Worm (Caenorhabditis elegans) whole organism, midembryonic: ENCODE data around the gene Y59E9AL.4.

Experiments
- cog-1 ChIP-seq: sonication (generic microtip); optimal IDR thresholded peaks from 2 replicates; lab custom pipeline; 2016; ENCODE audit warnings: missing genetic modification characterization, missing compliant biosample characterization
- flt-1 ChIP-seq: fragments of 200-800 bp; sonication (Bioruptor generic); IDR thresholded peaks from 2 replicates; pipeline ENCODE4 v1.3.6; 2022; ENCODE audit warnings: missing genetic modification characterization, missing compliant biosample characterization
- klf-2 ChIP-seq: fragments of 200-800 bp; sonication (Bioruptor generic); conservative IDR thresholded peaks from 2 replicates; pipeline ENCODE4 v1.3.6; 2022; ENCODE audit warnings: missing genetic modification reagents, missing genetic modification characterization, missing compliant biosample characterization
- tab-1 ChIP-seq: fragments of 200-800 bp; sonication (Bioruptor generic); IDR thresholded peaks from 2 replicates; pipeline ENCODE4 v1.3.6; 2022; ENCODE audit warnings: missing genetic modification characterization, missing compliant biosample characterization
- ztf-23 ChIP-seq: fragments of 200-800 bp; sonication (Bioruptor generic); IDR thresholded peaks from 2 replicates; pipeline ENCODE4 v1.3.6; 2022; ENCODE audit warnings: missing genetic modification reagents, missing genetic modification characterization, missing compliant biosample characterization

- TF ChIP-seq ztf-23 (GFP tag; lab: Robert Waterston, UW) (no peak), flt-1 (no peak), klf-2 (GFP tag; lab: Robert Waterston, UW) (no peak), cog-1 (tag; lab: Kevin White, UChicago) (no peak), tab-1 (GFP tag; lab: Robert Waterston, UW) (no peak)
These were observed 9.2 kb upstream of the Y59E9AL.4 start, which contains the start of gene Y59E9AL.8 for ce11 chrIV:5224238-5224637.
